Fruit fly (Drosophila melanogaster) whole organism, embryonic: ENCODE measurements around the gene CG7963.
A peak's percentile ranks its signal among the peaks of the same experiment; 100 is the strongest.

Source experiments
- ATbp ChIP-seq: fragments of 200-800 bp; sonication (Bioruptor generic); optimal IDR thresholded peaks from 2 replicates; lab custom pipeline; 2017; ENCODE audit warnings: missing biosample characterization, mild to moderate bottlenecking, missing genetic modification characterization, missing genetic modification reagents
- Bteb2 ChIP-seq: fragments of 200-800 bp; sonication (Bioruptor generic); optimal IDR thresholded peaks from 2 replicates; lab custom pipeline; 2016; ENCODE audit warnings: missing biosample characterization, missing genetic modification characterization
- C15 ChIP-seq: fragments of 200-800 bp; sonication (Bioruptor generic); IDR thresholded peaks from 3 replicates; pipeline ENCODE4 v1.3.6; 2022; ENCODE audit warnings: missing biosample characterization, missing genetic modification characterization
- CG1233 ChIP-seq: fragments of 200-800 bp; sonication (Bioruptor generic); optimal IDR thresholded peaks from 4 replicates; lab custom pipeline; 2018; ENCODE audit warnings: missing biosample characterization, mild to moderate bottlenecking, missing genetic modification characterization
- CG15601 ChIP-seq: fragments of 200-800 bp; sonication (Bioruptor generic); optimal IDR thresholded peaks from 3 replicates; lab custom pipeline; 2019; ENCODE audit warnings: missing biosample characterization, mild to moderate bottlenecking, missing genetic modification characterization, moderate library complexity
- CG16813 ChIP-seq: fragments of 200-800 bp; sonication (Bioruptor generic); IDR thresholded peaks from 3 replicates; pipeline ENCODE4 v1.3.6; 2022; ENCODE audit warnings: missing biosample characterization, missing genetic modification characterization; ENCODE audit not compliant: partially characterized antibody
- CG17912 ChIP-seq: fragments of 200-800 bp; sonication (Bioruptor generic); optimal IDR thresholded peaks from 2 replicates; lab custom pipeline; 2018; ENCODE audit warnings: missing biosample characterization, mild to moderate bottlenecking, missing genetic modification characterization
- CG2120 ChIP-seq: fragments of 200-800 bp; sonication (Bioruptor generic); optimal IDR thresholded peaks from 3 replicates; lab custom pipeline; 2016; ENCODE audit warnings: missing biosample characterization, missing genetic modification characterization
- CG32767 ChIP-seq: fragments of 200-800 bp; sonication (Bioruptor generic); IDR thresholded peaks from 2 replicates; pipeline ENCODE4 v1.3.6; 2022; ENCODE audit warnings: missing biosample characterization, missing genetic modification characterization
- CG3726 ChIP-seq: fragments of 200-800 bp; sonication (Bioruptor generic); IDR thresholded peaks from 3 replicates; pipeline ENCODE4, ENCODE4 v1.3.6; 2022; ENCODE audit warnings: missing biosample characterization, missing genetic modification characterization
- CG4360 ChIP-seq: fragments of 200-800 bp; sonication (Bioruptor generic); IDR thresholded peaks from 2 replicates; pipeline ENCODE4 v1.3.6; 2022; ENCODE audit warnings: missing biosample characterization, missing genetic modification characterization
- CG4707 ChIP-seq: fragments of 200-800 bp; sonication (Bioruptor generic); optimal IDR thresholded peaks from 2 replicates; lab custom pipeline; 2018; ENCODE audit warnings: missing biosample characterization, mild to moderate bottlenecking, missing genetic modification characterization, moderate library complexity
- CG6175 ChIP-seq: fragments of 200-800 bp; sonication (Bioruptor generic); IDR thresholded peaks from 3 replicates; pipeline ENCODE4 v1.3.6; 2022; ENCODE audit warnings: missing biosample characterization, missing genetic modification characterization
- CG6683 ChIP-seq: fragments of 200-800 bp; sonication (Bioruptor generic); optimal IDR thresholded peaks from 2 replicates; lab custom pipeline; 2017; ENCODE audit warnings: missing biosample characterization, mild to moderate bottlenecking, missing genetic modification characterization, missing genetic modification reagents
- CG6689 ChIP-seq: fragments of 200-800 bp; sonication (Bioruptor generic); IDR thresholded peaks from 2 replicates; pipeline ENCODE4 v1.3.6; 2022; ENCODE audit warnings: missing biosample characterization, missing genetic modification characterization
- CG7963 ChIP-seq: fragments of 200-800 bp; sonication (Bioruptor generic); IDR thresholded peaks from 3 replicates; pipeline ENCODE4 v1.3.6; 2022; ENCODE audit warnings: missing biosample characterization, missing genetic modification characterization; ENCODE audit not compliant: partially characterized antibody
- CG7987 ChIP-seq: fragments of 200-800 bp; sonication (Bioruptor generic); optimal IDR thresholded peaks from 2 replicates; lab custom pipeline; 2018; ENCODE audit warnings: missing biosample characterization, mild to moderate bottlenecking, missing genetic modification characterization, moderate library complexity
- CG8089 ChIP-seq: fragments of 200-800 bp; sonication (Bioruptor generic); optimal IDR thresholded peaks from 3 replicates; lab custom pipeline; 2016; ENCODE audit warnings: missing biosample characterization, missing genetic modification characterization
- CG8478 ChIP-seq: fragments of >200 bp; optimal IDR thresholded peaks from 2 replicates; lab custom pipeline; 2018
- CG9609 ChIP-seq: fragments of 200-800 bp; sonication (Bioruptor generic); optimal IDR thresholded peaks from 3 replicates; lab custom pipeline; 2016; ENCODE audit warnings: missing biosample characterization, missing genetic modification characterization
- CG9797 ChIP-seq: fragments of 200-800 bp; sonication (Bioruptor generic); optimal IDR thresholded peaks from 3 replicates; lab custom pipeline; 2018; ENCODE audit warnings: missing biosample characterization, mild to moderate bottlenecking, missing genetic modification characterization
- CrebB ChIP-seq: fragments of 200-800 bp; sonication (Bioruptor generic); optimal IDR thresholded peaks from 3 replicates; lab custom pipeline; 2018; ENCODE audit warnings: missing biosample characterization, mild to moderate bottlenecking, missing genetic modification characterization
- E2f2 ChIP-seq: fragments of 200-800 bp; sonication (Bioruptor generic); IDR thresholded peaks from 2 replicates; pipeline ENCODE4 v1.3.6; 2022; ENCODE audit warnings: missing biosample characterization, missing genetic modification characterization
- HLH4C ChIP-seq: fragments of 200-800 bp; sonication (Bioruptor generic); IDR thresholded peaks from 3 replicates; pipeline ENCODE4 v1.3.6; 2022; ENCODE audit warnings: missing biosample characterization, missing genetic modification characterization; ENCODE audit not compliant: partially characterized antibody
- HLH54F ChIP-seq: fragments of 200-800 bp; sonication (Bioruptor generic); optimal IDR thresholded peaks from 3 replicates; lab custom pipeline; 2016; ENCODE audit warnings: missing biosample characterization, missing genetic modification characterization
- Hr3 ChIP-seq: fragments of 200-800 bp; sonication (Bioruptor generic); optimal IDR thresholded peaks from 3 replicates; lab custom pipeline; 2016; ENCODE audit warnings: missing biosample characterization, missing genetic modification characterization
- Lpt ChIP-seq: fragments of >200 bp; optimal IDR thresholded peaks from 2 replicates; lab custom pipeline; 2018; ENCODE audit warnings: missing biosample characterization, missing genetic modification characterization
- MBD-R2 ChIP-seq: fragments of 200-800 bp; sonication (Bioruptor generic); IDR thresholded peaks from 2 replicates; pipeline ENCODE4 v1.3.6; 2022; ENCODE audit warnings: missing biosample characterization, missing genetic modification characterization
- MESR4 ChIP-seq: fragments of 200-800 bp; sonication (Bioruptor generic); optimal IDR thresholded peaks from 2 replicates; lab custom pipeline; 2018; ENCODE audit warnings: missing biosample characterization, mild to moderate bottlenecking, missing genetic modification characterization, moderate library complexity
- Nf-YC ChIP-seq: fragments of 200-800 bp; optimal IDR thresholded peaks from 3 replicates; lab custom pipeline; 2019; ENCODE audit warnings: missing biosample characterization, mild to moderate bottlenecking, missing genetic modification characterization, moderate library complexity
- Side ChIP-seq: fragments of 200-800 bp; sonication (Bioruptor generic); optimal IDR thresholded peaks from 2 replicates; lab custom pipeline; 2016; ENCODE audit warnings: missing biosample characterization, missing genetic modification characterization
- abd-A ChIP-seq: fragments of 200-800 bp; sonication (Bioruptor generic); optimal IDR thresholded peaks from 3 replicates; lab custom pipeline; 2019; ENCODE audit warnings: missing biosample characterization, mild to moderate bottlenecking, missing genetic modification characterization, moderate library complexity
- br ChIP-seq: fragments of >200 bp; optimal IDR thresholded peaks from 2 replicates; lab custom pipeline; 2017
- chinmo ChIP-seq: fragments of 200-800 bp; sonication (Bioruptor generic); IDR thresholded peaks from 4 replicates; pipeline ENCODE4 v1.3.6; 2022; ENCODE audit warnings: missing biosample characterization, missing genetic modification characterization; ENCODE audit not compliant: partially characterized antibody
- chm ChIP-seq: fragments of 200-800 bp; sonication (Bioruptor generic); IDR thresholded peaks from 2 replicates; pipeline ENCODE4 v1.3.6; 2022; ENCODE audit warnings: missing biosample characterization, missing genetic modification characterization
- en ChIP-seq: fragments of 200-800 bp; sonication (Bioruptor generic); optimal IDR thresholded peaks from 2 replicates; lab custom pipeline; 2016; ENCODE audit warnings: missing biosample characterization, missing genetic modification characterization
- fd102C ChIP-seq: fragments of 200-800 bp; sonication (Bioruptor generic); optimal IDR thresholded peaks from 2 replicates; lab custom pipeline; 2018; ENCODE audit warnings: missing biosample characterization, mild to moderate bottlenecking, missing genetic modification characterization, moderate library complexity
- fd64A ChIP-seq: fragments of 200-800 bp; sonication (Bioruptor generic); optimal IDR thresholded peaks from 3 replicates; lab custom pipeline; 2018; ENCODE audit warnings: missing biosample characterization, mild to moderate bottlenecking, missing genetic modification characterization
- gfzf ChIP-seq: fragments of 200-800 bp; sonication (Bioruptor generic); optimal IDR thresholded peaks from 2 replicates; lab custom pipeline; 2016; ENCODE audit warnings: missing biosample characterization, mild to moderate bottlenecking, missing genetic modification characterization, moderate library complexity
- gsb ChIP-seq: fragments of 200-800 bp; sonication (Bioruptor generic); IDR thresholded peaks from 2 replicates; pipeline ENCODE4 v1.3.6; 2022; ENCODE audit warnings: missing biosample characterization, missing genetic modification characterization
- gt ChIP-seq: fragments of 200-800 bp; sonication (Bioruptor generic); IDR thresholded peaks from 2 replicates; pipeline ENCODE4 v1.3.6; 2022; ENCODE audit warnings: missing biosample characterization, missing genetic modification characterization
- jigr1 ChIP-seq: fragments of 200-800 bp; sonication (Bioruptor generic); IDR thresholded peaks from 3 replicates; pipeline ENCODE4 v1.3.6; 2022; ENCODE audit warnings: missing biosample characterization, missing genetic modification characterization
- klu ChIP-seq: fragments of 200-800 bp; sonication (Bioruptor generic); IDR thresholded peaks from 2 replicates; pipeline ENCODE4 v1.3.6; 2022; ENCODE audit warnings: missing biosample characterization, missing genetic modification characterization
- lab ChIP-seq: fragments of 200-800 bp; sonication (Bioruptor generic); optimal IDR thresholded peaks from 3 replicates; lab custom pipeline; 2017; ENCODE audit warnings: missing biosample characterization, missing genetic modification characterization, mild to moderate bottlenecking, moderate library complexity, missing genetic modification reagents
- lbe ChIP-seq: fragments of 200-800 bp; sonication (Bioruptor generic); optimal IDR thresholded peaks from 2 replicates; lab custom pipeline; 2016; ENCODE audit warnings: missing biosample characterization, mild to moderate bottlenecking, missing genetic modification characterization
- lilli ChIP-seq: fragments of 200-800 bp; sonication (Bioruptor generic); optimal IDR thresholded peaks from 3 replicates; lab custom pipeline; 2016; ENCODE audit warnings: missing biosample characterization, missing genetic modification characterization
- prd ChIP-seq, 3 experiments: fragments of >200 bp in 2 of 3; fragments of 200-800 bp in 1 of 3; sonication (Bioruptor generic) in 1 of 3; optimal IDR thresholded peaks in 2 of 3; IDR thresholded peaks in 1 of 3; 2 replicates in 2 of 3; 3 replicates in 1 of 3; pipeline versions ENCODE4 v1.3.6 to Lab custom; 2017 to 2022; ENCODE audit warnings: missing biosample characterization in 1 of 3, missing genetic modification characterization in 1 of 3
- pzg ChIP-seq: fragments of 200-800 bp; sonication (Bioruptor generic); optimal IDR thresholded peaks from 3 replicates; lab custom pipeline; 2018; ENCODE audit warnings: missing biosample characterization, mild to moderate bottlenecking, missing genetic modification characterization, moderate library complexity
- seq ChIP-seq: fragments of 200-800 bp; sonication (Bioruptor generic); IDR thresholded peaks from 2 replicates; pipeline ENCODE4 v1.3.6; 2022; ENCODE audit warnings: missing biosample characterization, missing genetic modification characterization
- slbo ChIP-seq: fragments of 200-800 bp; sonication (Bioruptor generic); IDR thresholded peaks from 2 replicates; pipeline ENCODE4 v1.3.6; 2022; ENCODE audit warnings: missing biosample characterization, missing genetic modification characterization
- usp ChIP-seq: fragments of >200 bp; optimal IDR thresholded peaks from 2 replicates; lab custom pipeline; 2017; ENCODE audit warnings: missing biosample characterization, missing genetic modification characterization
- vfl ChIP-seq: fragments of 200-800 bp; sonication (Bioruptor generic); optimal IDR thresholded peaks from 2 replicates; lab custom pipeline; 2016; ENCODE audit warnings: missing biosample characterization, missing genetic modification characterization

CG7963 gene

dm6 chr3R:8344174-8344573 is 18.5 kb upstream of the CG7963 start, which contains the start of gene DppIII (continued):
- TF ChIP-seq CG8478 (lab: Kevin White, UChicago) (no peak), vfl (GFP tag; lab: Kevin White, UChicago) (no peak), jigr1 (GFP tag; lab: Robert Waterston, UW) (no peak), E2f2 (GFP tag; lab: Robert Waterston, UW) (peak; percentile 86), gfzf (GFP tag; lab: Kevin White, UChicago) (peak; percentile 65), CG7987 (no peak), abd-A (tag; lab: Kevin White, UChicago) (no peak), HLH4C (GFP tag; lab: Robert Waterston, UW) (no peak), en (GFP tag; lab: Kevin White, UChicago) (no peak), seq (GFP tag; lab: Robert Waterston, UW) (no peak), lilli (GFP tag; lab: Kevin White, UChicago) (no peak), Bteb2 (GFP tag; lab: Kevin White, UChicago) (no peak), CG6175 (GFP tag; lab: Robert Waterston, UW) (no peak), klu (GFP tag; lab: Robert Waterston, UW) (no peak), chinmo (0 out of 4 replicates have a peak, but pooled peaks have one; percentile 44), Nf-YC (tag; lab: Kevin White, UChicago) (no peak), fd102C (no peak), chm (GFP tag; lab: Robert Waterston, UW) (no peak), CG4360 (no peak), gt (no peak), CrebB (tag; lab: Kevin White, UChicago) (no peak), usp (GFP tag; lab: Kevin White, UChicago) (no peak), pzg (GFP tag; lab: Kevin White, UChicago) (peak; percentile 55), CG9609 (GFP tag; lab: Kevin White, UChicago) (no peak), CG6683 (GFP tag; lab: Kevin White, UChicago) (no peak), CG32767 (GFP tag; lab: Robert Waterston, UW) (no peak), CG8089 (GFP tag; lab: Kevin White, UChicago) (no peak), CG9797 (GFP tag; lab: Kevin White, UChicago) (peak; percentile 7), slbo (GFP tag; lab: Robert Waterston, UW) (no peak), C15 (GFP tag; lab: Robert Waterston, UW) (no peak), Side (GFP tag; lab: Kevin White, UChicago) (no peak), lbe (GFP tag; lab: Kevin White, UChicago) (no peak), br (no peak), MBD-R2 (GFP tag; lab: Robert Waterston, UW) (peak; percentile 55), HLH54F (GFP tag; lab: Kevin White, UChicago) (no peak), CG2120 (GFP tag; lab: Kevin White, UChicago) (no peak), CG4707 (GFP tag; lab: Kevin White, UChicago) (no peak), CG6689 (no peak), fd64A (GFP tag; lab: Kevin White, UChicago) (no peak), lab (GFP tag; lab: Kevin White, UChicago) (no peak), CG7963 (GFP tag; lab: Robert Waterston, UW) (no peak), gsb (GFP tag; lab: Robert Waterston, UW) (no peak), MESR4 (GFP tag; lab: Kevin White, UChicago) (peak; percentile 41), CG3726 (GFP tag; lab: Robert Waterston, UW) (no peak), Hr3 (GFP tag; lab: Kevin White, UChicago) (no peak), CG17912 (GFP tag; lab: Kevin White, UChicago) (no peak), CG1233 (GFP tag; lab: Kevin White, UChicago) (no peak), Lpt (GFP tag; lab: Kevin White, UChicago) (no peak), CG16813 (0 out of 3 replicates have a peak, but pooled peaks have one; percentile 25), prd (optimal IDR thresholded peaks at IDR 0.05; lab: Kevin White, UChicago) (no peak), prd (GFP tag; IDR thresholded peaks at IDR 0.05; lab: Robert Waterston, UW) (no peak), CG15601 (tag; lab: Kevin White, UChicago) (no peak), ATbp (GFP tag; lab: Kevin White, UChicago) (no peak)
